Fruit fly (Drosophila melanogaster) whole organism, adult: ENCODE results near the gene whe.

Source experiments
- CG11617 ChIP-seq: fragments of 200-800 bp; sonication (Bioruptor generic); optimal IDR thresholded peaks from 2 replicates; lab custom pipeline; 2017; ENCODE audit warnings: mild to moderate bottlenecking, missing biosample characterization, missing genetic modification reagents, missing genetic modification characterization
- CG14711 ChIP-seq: fragments of 200-800 bp; sonication (Bioruptor generic); optimal IDR thresholded peaks from 2 replicates; lab custom pipeline; 2018; ENCODE audit warnings: missing biosample characterization, mild to moderate bottlenecking, missing genetic modification characterization, moderate library complexity
- CG1620 ChIP-seq: fragments of 200-800 bp; sonication (Bioruptor generic); optimal IDR thresholded peaks from 2 replicates; lab custom pipeline; 2016; ENCODE audit warnings: missing biosample characterization, missing genetic modification characterization
- CG7045 ChIP-seq: fragments of 200-800 bp; sonication (Bioruptor generic); optimal IDR thresholded peaks from 2 replicates; lab custom pipeline; 2017; ENCODE audit warnings: missing biosample characterization, mild to moderate bottlenecking, missing genetic modification characterization
- CG7101 ChIP-seq: fragments of 200-800 bp; sonication (Bioruptor generic); optimal IDR thresholded peaks from 2 replicates; lab custom pipeline; 2018; ENCODE audit warnings: missing biosample characterization, mild to moderate bottlenecking, missing genetic modification characterization, moderate library complexity
- bab1 ChIP-seq: fragments of 200-800 bp; sonication (Bioruptor generic); optimal IDR thresholded peaks from 3 replicates; lab custom pipeline; 2019; ENCODE audit warnings: missing biosample characterization, mild to moderate bottlenecking, missing genetic modification characterization, moderate library complexity
- pad ChIP-seq: fragments of 200-800 bp; sonication (Bioruptor generic); optimal IDR thresholded peaks from 3 replicates; lab custom pipeline; 2017; ENCODE audit warnings: missing biosample characterization, missing genetic modification characterization, mild to moderate bottlenecking, moderate library complexity, missing genetic modification reagents
- tj ChIP-seq: fragments of 200-800 bp; sonication (Bioruptor generic); optimal IDR thresholded peaks from 3 replicates; lab custom pipeline; 2017; ENCODE audit warnings: missing biosample characterization, mild to moderate bottlenecking, missing genetic modification characterization, moderate library complexity

DNA sequence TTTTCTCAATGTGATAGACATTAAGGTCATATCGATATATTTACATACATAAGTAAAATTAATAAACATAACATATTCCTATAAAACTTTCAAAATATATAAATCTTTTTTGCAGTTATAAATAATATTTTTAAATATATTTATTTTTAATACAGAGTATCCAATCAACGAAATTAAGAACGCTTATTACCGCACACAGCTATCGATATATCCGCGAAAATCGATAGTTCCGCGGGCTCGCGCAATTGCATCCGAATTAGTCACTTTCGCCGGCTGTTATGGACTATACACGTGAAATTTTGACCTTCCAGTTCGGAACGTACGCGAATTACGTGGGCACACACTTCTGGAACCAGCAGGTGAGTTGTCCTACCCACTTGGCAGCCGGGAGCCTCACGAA is 13.8 kb downstream of the whe start, which contains the start of gene mst:
- TF ChIP-seq tj (no peak), CG14711 (tag; lab: Kevin White, UChicago) (no peak), CG11617 (GFP tag; lab: Kevin White, UChicago) (no peak), CG7101 (tag; lab: Kevin White, UChicago) (no peak), CG7045 (GFP tag; lab: Kevin White, UChicago) (no peak), bab1 (GFP tag; lab: Kevin White, UChicago) (no peak), CG1620 (GFP tag; lab: Kevin White, UChicago) (no peak), pad (GFP tag; lab: Kevin White, UChicago) (no peak)
